Worm (Caenorhabditis elegans) whole organism, L3 larva: ENCODE measurements around the gene fipr-4.

ENCODE experiments used
- ceh-28 ChIP-seq: fragments of 150-350 bp; optimal IDR thresholded peaks from 2 replicates; lab custom pipeline; 2014; ENCODE audit warnings: missing biosample characterization, missing genetic modification reagents, missing genetic modification characterization
- ceh-82 ChIP-seq: fragments of 150-350 bp; optimal IDR thresholded peaks from 2 replicates; lab custom pipeline; 2014; ENCODE audit warnings: missing biosample characterization, missing genetic modification characterization
- nhr-12 ChIP-seq: fragments of 150-350 bp; optimal IDR thresholded peaks from 2 replicates; lab custom pipeline; 2014; ENCODE audit warnings: missing biosample characterization, missing genetic modification characterization
- ztf-4 ChIP-seq: fragments of 150-350 bp; optimal IDR thresholded peaks from 2 replicates; lab custom pipeline; 2014; ENCODE audit warnings: missing biosample characterization, missing genetic modification characterization

DNA sequence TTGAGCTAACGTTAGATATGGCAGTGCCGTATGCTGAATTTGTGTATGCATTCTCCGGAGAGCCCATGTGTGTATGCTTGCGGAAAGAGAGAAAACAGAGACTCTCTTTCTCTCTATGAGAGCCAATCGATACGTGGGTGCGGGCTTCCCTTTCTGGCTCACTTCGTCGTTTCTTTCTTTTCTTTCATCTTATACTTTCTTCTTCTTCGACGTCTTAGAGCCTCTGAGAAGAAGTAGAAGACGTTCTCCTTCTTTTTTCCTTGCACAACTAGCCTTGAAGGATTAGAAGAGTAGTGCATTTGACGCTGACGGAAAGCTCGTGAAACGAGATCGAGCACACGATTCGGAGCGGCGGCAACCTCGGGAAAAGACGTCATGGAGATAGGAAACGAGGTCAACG, 45.6 kb upstream of the fipr-4 start:
- TF ChIP-seq ceh-28 (tag; lab: Kevin White, UChicago) (peak; percentile 56), nhr-12 (tag; lab: Kevin White, UChicago) (no peak), ceh-82 (tag; lab: Kevin White, UChicago) (no peak), ztf-4 (tag; lab: Kevin White, UChicago) (no peak)
